Worm (Caenorhabditis elegans) whole organism, mixed stage, embryonic: ENCODE results near the gene papl-1.
A peak's percentile ranks its signal among the peaks of the same experiment; 100 is the strongest.

Source experiments
- M03D4.4 ChIP-seq: sonication (generic microtip); optimal IDR thresholded peaks from 2 replicates; lab custom pipeline; 2017; ENCODE audit warnings: mild to moderate bottlenecking, missing genetic modification characterization, missing compliant biosample characterization
- bed-3 ChIP-seq: fragments of 200-800 bp; sonication (Bioruptor generic); optimal IDR thresholded peaks from 3 replicates; lab custom pipeline; 2018; ENCODE audit warnings: mild to moderate bottlenecking, missing genetic modification characterization, moderate library complexity, missing compliant biosample characterization
- blmp-1 ChIP-seq: fragments of 150-350 bp; optimal IDR thresholded peaks from 2 replicates; lab custom pipeline; 2014; ENCODE audit warnings: missing biosample characterization, missing genetic modification characterization
- ceh-39 ChIP-seq: fragments of 150-350 bp; optimal IDR thresholded peaks from 2 replicates; lab custom pipeline; 2014; ENCODE audit warnings: missing biosample characterization, missing genetic modification characterization
- ceh-43 ChIP-seq: fragments of 200-800 bp; sonication (Bioruptor generic); optimal IDR thresholded peaks from 2 replicates; lab custom pipeline; 2018; ENCODE audit warnings: mild to moderate bottlenecking, missing genetic modification characterization, moderate library complexity, missing compliant biosample characterization
- ceh-83 ChIP-seq: fragments of 200-800 bp; sonication (Bioruptor generic); optimal IDR thresholded peaks from 2 replicates; lab custom pipeline; 2018; ENCODE audit warnings: mild to moderate bottlenecking, missing genetic modification characterization, missing compliant biosample characterization
- ces-1 ChIP-seq: fragments of 150-350 bp; optimal IDR thresholded peaks from 2 replicates; lab custom pipeline; 2014; ENCODE audit warnings: missing biosample characterization, missing genetic modification reagents, missing genetic modification characterization
- cnd-1 ChIP-seq: fragments of 200-800 bp; sonication (Bioruptor generic); optimal IDR thresholded peaks from 2 replicates; lab custom pipeline; 2018; ENCODE audit warnings: mild to moderate bottlenecking, missing genetic modification characterization, missing compliant biosample characterization
- drap-1 ChIP-seq: fragments of 200-800 bp; sonication (Bioruptor generic); optimal IDR thresholded peaks from 3 replicates; lab custom pipeline; 2018; ENCODE audit warnings: mild to moderate bottlenecking, missing genetic modification characterization, missing compliant biosample characterization
- elt-1 ChIP-seq: sonication (generic microtip); optimal IDR thresholded peaks from 2 replicates; lab custom pipeline; 2017; ENCODE audit warnings: missing genetic modification characterization, mild to moderate bottlenecking, missing compliant biosample characterization, antibody characterized with exemption, moderate library complexity, borderline replicate concordance; ENCODE audit not compliant: insufficient read depth
- elt-3 ChIP-seq: fragments of 150-350 bp; optimal IDR thresholded peaks from 2 replicates; lab custom pipeline; 2014; ENCODE audit warnings: missing biosample characterization, missing genetic modification characterization
- flh-1 ChIP-seq: fragments of 200-800 bp; sonication (Bioruptor generic); optimal IDR thresholded peaks from 2 replicates; lab custom pipeline; 2018; ENCODE audit warnings: mild to moderate bottlenecking, missing genetic modification characterization, moderate library complexity, missing compliant biosample characterization
- ham-2 ChIP-seq: fragments of 200-800 bp; sonication (Bioruptor generic); optimal IDR thresholded peaks from 2 replicates; lab custom pipeline; 2018; ENCODE audit warnings: mild to moderate bottlenecking, missing genetic modification characterization, missing compliant biosample characterization
- hlh-1 ChIP-seq: fragments of 150-350 bp; optimal IDR thresholded peaks from 2 replicates; lab custom pipeline; 2014; ENCODE audit warnings: missing biosample characterization, missing genetic modification reagents, missing genetic modification characterization
- lin-13 ChIP-seq: fragments of 150-350 bp; optimal IDR thresholded peaks from 2 replicates; lab custom pipeline; 2014; ENCODE audit warnings: missing biosample characterization, missing genetic modification characterization
- lin-32 ChIP-seq: fragments of 200-800 bp; sonication (Bioruptor generic); optimal IDR thresholded peaks from 2 replicates; lab custom pipeline; 2018; ENCODE audit warnings: mild to moderate bottlenecking, missing genetic modification characterization, missing compliant biosample characterization
- lsy-2 ChIP-seq: fragments of 150-350 bp; optimal IDR thresholded peaks from 2 replicates; lab custom pipeline; 2014; ENCODE audit warnings: missing biosample characterization, missing genetic modification characterization
- mab-5 ChIP-seq: fragments of 150-350 bp; optimal IDR thresholded peaks from 2 replicates; lab custom pipeline; 2014; ENCODE audit warnings: missing biosample characterization, missing genetic modification characterization
- mep-1 ChIP-seq: fragments of 150-350 bp; optimal IDR thresholded peaks from 2 replicates; lab custom pipeline; 2017; ENCODE audit warnings: missing biosample characterization, missing genetic modification reagents, missing genetic modification characterization, inconsistent platforms
- mls-2 ChIP-seq: sonication (generic microtip); optimal IDR thresholded peaks from 2 replicates; lab custom pipeline; 2016; ENCODE audit warnings: mild to moderate bottlenecking, missing genetic modification characterization, moderate library complexity, missing compliant biosample characterization
- nhr-12 ChIP-seq: fragments of 150-350 bp; optimal IDR thresholded peaks from 2 replicates; lab custom pipeline; 2014; ENCODE audit warnings: missing biosample characterization, missing genetic modification characterization
- nhr-2 ChIP-seq: fragments of 150-350 bp; optimal IDR thresholded peaks from 2 replicates; lab custom pipeline; 2014; ENCODE audit warnings: missing biosample characterization, missing genetic modification characterization
- nhr-237 ChIP-seq: fragments of 150-350 bp; optimal IDR thresholded peaks from 2 replicates; lab custom pipeline; 2014; ENCODE audit warnings: missing biosample characterization, missing genetic modification characterization
- nhr-28 ChIP-seq: fragments of 150-350 bp; optimal IDR thresholded peaks from 2 replicates; lab custom pipeline; 2014; ENCODE audit warnings: missing biosample characterization, missing genetic modification characterization
- nhr-76 ChIP-seq: sonication (generic microtip); optimal IDR thresholded peaks from 2 replicates; lab custom pipeline; 2017; ENCODE audit warnings: missing biosample characterization, missing genetic modification characterization
- pha-4 ChIP-seq: fragments of 150-350 bp; optimal IDR thresholded peaks from 2 replicates; lab custom pipeline; 2018; ENCODE audit warnings: missing biosample characterization, missing genetic modification reagents, missing genetic modification characterization
- sem-2 ChIP-seq: fragments of 200-800 bp; sonication (Bioruptor generic); optimal IDR thresholded peaks from 2 replicates; lab custom pipeline; 2018; ENCODE audit warnings: mild to moderate bottlenecking, missing genetic modification characterization, missing compliant biosample characterization
- snpc-4 ChIP-seq: fragments of 150-350 bp; optimal IDR thresholded peaks from 2 replicates; lab custom pipeline; 2014; ENCODE audit warnings: missing biosample characterization, missing genetic modification characterization
- sptf-1 ChIP-seq: sonication (generic microtip); optimal IDR thresholded peaks from 2 replicates; lab custom pipeline; 2017; ENCODE audit warnings: mild to moderate bottlenecking, missing genetic modification characterization, moderate library complexity, missing compliant biosample characterization
- tbx-8 ChIP-seq: fragments of 200-800 bp; sonication (Bioruptor generic); optimal IDR thresholded peaks from 2 replicates; lab custom pipeline; 2018; ENCODE audit warnings: mild to moderate bottlenecking, missing genetic modification characterization, moderate library complexity, missing compliant biosample characterization
- unc-120 ChIP-seq: sonication (generic microtip); optimal IDR thresholded peaks from 2 replicates; lab custom pipeline; 2017; ENCODE audit warnings: missing genetic modification characterization, missing compliant biosample characterization; ENCODE audit not compliant: poor library complexity, severe bottlenecking
- unc-39 ChIP-seq: fragments of 150-350 bp; optimal IDR thresholded peaks from 2 replicates; lab custom pipeline; 2014; ENCODE audit warnings: missing biosample characterization, missing genetic modification characterization
- unc-62 ChIP-seq: fragments of 150-350 bp; optimal IDR thresholded peaks from 2 replicates; lab custom pipeline; 2014; ENCODE audit warnings: missing biosample characterization, missing genetic modification reagents, missing genetic modification characterization
- zip-8 ChIP-seq: fragments of 150-350 bp; optimal IDR thresholded peaks from 2 replicates; lab custom pipeline; 2014; ENCODE audit warnings: missing biosample characterization, missing genetic modification characterization
- ztf-11 ChIP-seq: fragments of 150-350 bp; optimal IDR thresholded peaks from 2 replicates; lab custom pipeline; 2014; ENCODE audit warnings: missing biosample characterization, missing genetic modification characterization

The papl-1 gene

DNA sequence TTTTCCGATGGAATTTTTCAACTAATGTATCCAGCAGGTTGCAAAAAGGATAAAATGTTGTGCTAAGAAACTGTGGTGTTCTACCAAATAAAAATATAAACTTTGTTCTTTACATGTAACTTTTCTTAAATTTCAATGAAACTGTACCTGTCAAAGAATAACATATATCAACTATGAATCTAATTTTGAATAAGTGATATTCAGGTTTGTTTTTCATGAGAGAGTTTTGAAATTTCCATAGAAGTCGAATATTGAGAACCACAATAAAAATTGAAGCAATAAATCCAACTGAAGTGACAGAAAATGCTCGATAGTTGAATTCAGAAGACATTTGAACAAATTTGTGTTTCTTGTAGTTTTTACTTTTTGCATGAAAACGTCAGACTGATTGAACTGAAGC is 30.6 kb upstream of the papl-1 start, which contains the start of gene srbc-43:
srbc-43 (minus strand) TSS at position 331 of the 400 bp plus-strand sequence.
- TF ChIP-seq pha-4 (tag; lab: Kevin White, UChicago) (no peak), blmp-1 (tag; lab: Kevin White, UChicago) (no peak), ceh-83 (no peak), ceh-43 (GFP tag; lab: Kevin White, UChicago) (no peak), nhr-12 (no peak), hlh-1 (tag; lab: Kevin White, UChicago) (no peak), unc-120 (no peak), lin-32 (no peak)
- TF ChIP-seq, all 35 proteins: peak for 0

- no peak for TF ChIP-seq ceh-43 (GFP tag; lab: Kevin White, UChicago)
- no peak for TF ChIP-seq pha-4 (tag; lab: Kevin White, UChicago)
Observed at ce11 chrV:12788451-12788850, 28.9 kb upstream of the papl-1 start, which contains the start of gene srbc-44. TSS of gene srbc-44 (minus strand) at chrV:12788551.

- TF ChIP-seq unc-62 (GFP tag; lab: Kevin White, UChicago) = no peak
- TF ChIP-seq unc-120 = no peak
- TF ChIP-seq lsy-2 = no peak
- no peak for TF ChIP-seq M03D4.4 (tag; lab: Kevin White, UChicago)
- TF ChIP-seq, all 35 proteins: peak for 0
Observed at ce11 chrV:12787026-12787425, 27.5 kb upstream of the papl-1 start, which contains the start of gene fkb-4. TSS of gene fkb-4 (minus strand) at chrV:12787126.

ce11 chrV:12786340-12786739 is 26.8 kb upstream of the papl-1 start:
- TF ChIP-seq mls-2 (tag; lab: Kevin White, UChicago) (no peak), elt-1 (tag; lab: Kevin White, UChicago) (no peak), lin-13 (tag; lab: Kevin White, UChicago) (no peak), drap-1 (no peak), lin-32 (no peak)
- TF ChIP-seq, all 35 proteins: peak for 0

ce11 chrV:12784861-12785260 is 25.3 kb upstream of the papl-1 start, which contains the start of gene sre-20:
TSS of gene sre-20 (minus strand) at chrV:12784961.
- TF ChIP-seq drap-1 = no peak
- TF ChIP-seq flh-1 (GFP tag; lab: Kevin White, UChicago) = no peak
- TF ChIP-seq cnd-1 (tag; lab: Kevin White, UChicago) = no peak
- TF ChIP-seq nhr-12 = no peak
- TF ChIP-seq pha-4 (tag; lab: Kevin White, UChicago) = no peak
- TF ChIP-seq ztf-11 (tag; lab: Kevin White, UChicago) = no peak
- TF ChIP-seq unc-39 = no peak
- TF ChIP-seq lin-13 (tag; lab: Kevin White, UChicago) = no peak
- TF ChIP-seq mab-5 (tag; lab: Kevin White, UChicago) = no peak
- no peak for TF ChIP-seq snpc-4 (tag; lab: Kevin White, UChicago)
- no peak for TF ChIP-seq elt-3
- no peak for TF ChIP-seq sptf-1
- no peak for TF ChIP-seq sem-2 (GFP tag; lab: Kevin White, UChicago)

ce11 chrV:12780248-12780647 is 20.7 kb upstream of the papl-1 start:
- TF ChIP-seq drap-1 = peak; percentile 96
- TF ChIP-seq nhr-28 (tag; lab: Kevin White, UChicago) = peak; percentile 66
- peak; percentile 84 for TF ChIP-seq flh-1 (GFP tag; lab: Kevin White, UChicago)
- TF ChIP-seq ceh-43 (GFP tag; lab: Kevin White, UChicago) = peak; percentile 88
- no peak for TF ChIP-seq nhr-76
- peak; percentile 86 for TF ChIP-seq bed-3 (GFP tag; lab: Kevin White, UChicago)
- peak; percentile 62 for TF ChIP-seq pha-4 (tag; lab: Kevin White, UChicago)
- TF ChIP-seq M03D4.4 (tag; lab: Kevin White, UChicago) = peak; percentile 94
- TF ChIP-seq ham-2 (GFP tag; lab: Kevin White, UChicago) = peak; percentile 78
- TF ChIP-seq elt-3 = peak; percentile 8
- TF ChIP-seq snpc-4 (tag; lab: Kevin White, UChicago) = no peak
- no peak for TF ChIP-seq ces-1 (GFP tag; lab: Kevin White, UChicago)
- peak; percentile 98 for TF ChIP-seq mls-2 (tag; lab: Kevin White, UChicago)
- peak; percentile 76 for TF ChIP-seq mep-1
- TF ChIP-seq hlh-1 (tag; lab: Kevin White, UChicago) = no peak
- TF ChIP-seq nhr-2 (tag; lab: Kevin White, UChicago) = no peak
- TF ChIP-seq lin-32 = peak; percentile 92
- TF ChIP-seq mab-5 (tag; lab: Kevin White, UChicago) = no peak
- peak; percentile 95 for TF ChIP-seq ceh-83
- TF ChIP-seq lsy-2 = peak; percentile 55
- TF ChIP-seq sptf-1 = peak; percentile 97
- TF ChIP-seq cnd-1 (tag; lab: Kevin White, UChicago) = peak; percentile 93
- no peak for TF ChIP-seq elt-1 (tag; lab: Kevin White, UChicago)
- TF ChIP-seq nhr-12 = no peak
- TF ChIP-seq blmp-1 (tag; lab: Kevin White, UChicago) = no peak
- no peak for TF ChIP-seq unc-39
- peak; percentile 24 for TF ChIP-seq lin-13 (tag; lab: Kevin White, UChicago)
- no peak for TF ChIP-seq ceh-39 (tag; lab: Kevin White, UChicago)
- TF ChIP-seq unc-120 = peak; percentile 93
- no peak for TF ChIP-seq zip-8 (tag; lab: Kevin White, UChicago)
- peak; percentile 59 for TF ChIP-seq ztf-11 (tag; lab: Kevin White, UChicago)
- TF ChIP-seq unc-62 (GFP tag; lab: Kevin White, UChicago) = peak; percentile 26
- peak; percentile 90 for TF ChIP-seq sem-2 (GFP tag; lab: Kevin White, UChicago)
- TF ChIP-seq tbx-8 (GFP tag; lab: Kevin White, UChicago) = peak; percentile 75
- no peak for TF ChIP-seq nhr-237
